Worm (Caenorhabditis elegans): Measurements from ENCODE around the gene wrn-1.

Gene wrn-1

ce11 chrII:6588605-6589292 lies 34.0 kb downstream of the wrn-1 start, which contains the start of gene icd-1 (continued):
- peak; percentile 80 for TF ChIP-seq skn-1 (tag; optimal IDR thresholded peaks at IDR 0.05)
- TF ChIP-seq unc-30 (tag; optimal IDR thresholded peaks at IDR 0.05) = no peak
- TF ChIP-seq nhr-20 (tag; optimal IDR thresholded peaks at IDR 0.05) = peak; percentile 98
- TF ChIP-seq lin-15B (tag; optimal IDR thresholded peaks at IDR 0.05) = peak; percentile 71
- peak; percentile 94 for TF ChIP-seq nhr-90 (tag; optimal IDR thresholded peaks at IDR 0.05; ENCODE audit: poor library complexity)
- TF ChIP-seq hpl-2 (GFP tag; optimal IDR thresholded peaks at IDR 0.05) = peak; percentile 91
- TF ChIP-seq ets-5 (GFP tag; IDR thresholded peaks at IDR 0.05) = no peak
- peak; percentile 99 for TF ChIP-seq nhr-71 (tag; optimal IDR thresholded peaks at IDR 0.05)
- peak in 1 of 2 experiments; percentile 85 for TF ChIP-seq ztf-11 (tag; optimal IDR thresholded peaks at IDR 0.05)
- peak; percentile 94 to 96 for TF ChIP-seq lsy-2 (tag; optimal IDR thresholded peaks at IDR 0.05)
- peak; percentile 43 for TF ChIP-seq ama-1 (optimal IDR thresholded peaks at IDR 0.05)
- TF ChIP-seq efl-3 (GFP tag; optimal IDR thresholded peaks at IDR 0.05) = no peak
- peak; percentile 94 for TF ChIP-seq mep-1 (tag; optimal IDR thresholded peaks at IDR 0.05)
- TF ChIP-seq fkh-4 (tag; optimal IDR thresholded peaks at IDR 0.05; ENCODE audit: borderline replicate concordance) = peak; percentile 66
- TF ChIP-seq snpc-4 (tag; optimal IDR thresholded peaks at IDR 0.05) = peak; percentile 83
- TF ChIP-seq mab-9 (GFP tag; IDR thresholded peaks at IDR 0.05) = peak; percentile 65
- peak; percentile 88 for TF ChIP-seq irx-1 (tag; optimal IDR thresholded peaks at IDR 0.05)
- peak; percentile 70 for TF ChIP-seq C04F5.9 (tag; optimal IDR thresholded peaks at IDR 0.05)
- TF ChIP-seq hlh-17 (GFP tag; optimal IDR thresholded peaks at IDR 0.05; ENCODE audit: borderline replicate concordance) = no peak
- TF ChIP-seq sox-4 (tag; optimal IDR thresholded peaks at IDR 0.05) = peak; percentile 44
- peak; percentile 94 for TF ChIP-seq lin-39 (tag; optimal IDR thresholded peaks at IDR 0.05)
- no peak for TF ChIP-seq C34B4.2 (tag; optimal IDR thresholded peaks at IDR 0.05)
- peak; percentile 69 for TF ChIP-seq F16B12.6 (tag; optimal IDR thresholded peaks at IDR 0.05)
- TF ChIP-seq jun-1 (tag; optimal IDR thresholded peaks at IDR 0.05) = peak; percentile 94
- peak; percentile 94 for TF ChIP-seq dsc-1 (tag; optimal IDR thresholded peaks at IDR 0.05)
- TF ChIP-seq grh-1 (GFP tag; IDR thresholded peaks at IDR 0.05) = peak; percentile 95
- peak; percentile 93 to 96 for TF ChIP-seq efl-1 (optimal IDR thresholded peaks at IDR 0.05)
- peak; percentile 73 to 98 for TF ChIP-seq efl-1 (GFP tag; optimal IDR thresholded peaks at IDR 0.05 in 1 of 2)
- TF ChIP-seq rnt-1 (tag; optimal IDR thresholded peaks at IDR 0.05) = peak; percentile 92
- TF ChIP-seq tlp-1 (tag; optimal IDR thresholded peaks at IDR 0.05) = no peak
- peak; percentile 89 for TF ChIP-seq ceh-88 (GFP tag; IDR thresholded peaks at IDR 0.05)
- TF ChIP-seq lin-35 (GFP tag; optimal IDR thresholded peaks at IDR 0.05) = peak; percentile 84 to 87
- peak; percentile 99 for TF ChIP-seq nhr-85 (tag)
- peak; percentile 95 for TF ChIP-seq fos-1 (tag; optimal IDR thresholded peaks at IDR 0.05)
- peak; percentile 99 for TF ChIP-seq zip-4 (GFP tag; optimal IDR thresholded peaks at IDR 0.05)
- no peak for TF ChIP-seq unc-62 (GFP tag; optimal IDR thresholded peaks at IDR 0.05)
- peak; percentile 97 for TF ChIP-seq nhr-11 (tag; optimal IDR thresholded peaks at IDR 0.05)
- peak; percentile 28 for TF ChIP-seq ceh-90 (tag; optimal IDR thresholded peaks at IDR 0.05)
- no peak for TF ChIP-seq ces-1 (GFP tag; optimal IDR thresholded peaks at IDR 0.05)
- TF ChIP-seq unc-98 (GFP tag; IDR thresholded peaks at IDR 0.05) = peak; percentile 82
- TF ChIP-seq nhr-12 (tag; optimal IDR thresholded peaks at IDR 0.05) = no peak

- TF ChIP-seq nhr-11 (tag; optimal IDR thresholded peaks at IDR 0.05) (no peak), unc-86 (tag; optimal IDR thresholded peaks at IDR 0.05) (no peak), ama-1 (optimal IDR thresholded peaks at IDR 0.05) (no peak), nhr-28 (tag; optimal IDR thresholded peaks at IDR 0.05) (no peak), unc-30 (tag; optimal IDR thresholded peaks at IDR 0.05) (no peak), blmp-1 (tag; optimal IDR thresholded peaks at IDR 0.05) (peak; percentile 28), sptf-1 (tag; optimal IDR thresholded peaks at IDR 0.05) (no peak), nhr-85 (tag) (no peak), nhr-12 (tag; optimal IDR thresholded peaks at IDR 0.05) (no peak), ceh-8 (GFP tag; optimal IDR thresholded peaks at IDR 0.05) (no peak), fkh-8 (tag; optimal IDR thresholded peaks at IDR 0.05) (no peak), fos-1 (tag; optimal IDR thresholded peaks at IDR 0.05) (peak; percentile 40), elt-3 (tag; optimal IDR thresholded peaks at IDR 0.05) (peak in 1 of 6 experiments; percentile 29), lin-35 (GFP tag; optimal IDR thresholded peaks at IDR 0.05) (peak in 1 of 2 experiments; percentile 4), F16B12.6 (tag; optimal IDR thresholded peaks at IDR 0.05) (no peak), dpl-1 (GFP tag; optimal IDR thresholded peaks at IDR 0.05) (peak in 1 of 3 experiments; percentile 15), ceh-82 (tag; optimal IDR thresholded peaks at IDR 0.05) (no peak), efl-1 (optimal IDR thresholded peaks at IDR 0.05) (no peak), efl-1 (GFP tag; optimal IDR thresholded peaks at IDR 0.05 in 1 of 2) (no peak), jun-1 (tag; optimal IDR thresholded peaks at IDR 0.05) (peak; percentile 49), hpl-2 (GFP tag; optimal IDR thresholded peaks at IDR 0.05) (no peak), lir-3 (tag; optimal IDR thresholded peaks at IDR 0.05; ENCODE audit: poor library complexity) (no peak), unc-98 (GFP tag; IDR thresholded peaks at IDR 0.05) (no peak)
Measured at ce11 chrII:6589408-6589807, 34.6 kb downstream of the wrn-1 start, which contains the start of gene vps-32.1. vps-32.1 (plus strand) TSS chrII:6589708.

Measured in whole organism, L1 larva.